Worm (Caenorhabditis elegans) whole organism, L4 larva: ENCODE measurements around the gene bbs-5.

Experiments
- F49E8.2 ChIP-seq: sonication (generic microtip); optimal IDR thresholded peaks from 2 replicates; lab custom pipeline; 2016; ENCODE audit warnings: missing compliant biosample characterization, mild to moderate bottlenecking, missing genetic modification characterization, borderline replicate concordance
- ceh-82 ChIP-seq: sonication (generic microtip); optimal IDR thresholded peaks from 2 replicates; lab custom pipeline; 2017; ENCODE audit warnings: missing biosample characterization, missing genetic modification characterization
- egl-27 ChIP-seq: sonication (generic microtip); optimal IDR thresholded peaks from 3 replicates; lab custom pipeline; 2017; ENCODE audit warnings: missing biosample characterization, missing genetic modification reagents, missing genetic modification characterization
- lin-15B ChIP-seq: fragments of 150-350 bp; sonication (generic microtip); optimal IDR thresholded peaks from 3 replicates; lab custom pipeline; 2014; ENCODE audit warnings: missing biosample characterization, missing genetic modification characterization
- mep-1 ChIP-seq: fragments of 150-350 bp; sonication (generic microtip); optimal IDR thresholded peaks from 3 replicates; lab custom pipeline; 2014; ENCODE audit warnings: missing biosample characterization, missing genetic modification characterization
- nhr-102 ChIP-seq: sonication (generic microtip); optimal IDR thresholded peaks from 2 replicates; lab custom pipeline; 2016; ENCODE audit warnings: mild to moderate bottlenecking, missing genetic modification characterization, moderate library complexity, missing compliant biosample characterization
- nhr-11 ChIP-seq: fragments of 150-350 bp; optimal IDR thresholded peaks from 2 replicates; lab custom pipeline; 2014; ENCODE audit warnings: missing biosample characterization, missing genetic modification characterization
- nhr-77 ChIP-seq: fragments of 150-350 bp; optimal IDR thresholded peaks from 2 replicates; lab custom pipeline; 2014; ENCODE audit warnings: missing biosample characterization, missing genetic modification characterization
- unc-62 ChIP-seq, 3 experiments: fragments of 150-350 bp in 1 of 3; sonication (generic microtip); optimal IDR thresholded peaks in 2 of 3; peaks in 1 of 3; 1 replicate in 1 of 3; 2 replicates in 2 of 3; lab custom pipeline; 2014 to 2017; ENCODE audit warnings: missing biosample characterization in 3 of 3, missing genetic modification characterization in 3 of 3, missing genetic modification reagents in 3 of 3, missing genotype in 1 of 3

DNA sequence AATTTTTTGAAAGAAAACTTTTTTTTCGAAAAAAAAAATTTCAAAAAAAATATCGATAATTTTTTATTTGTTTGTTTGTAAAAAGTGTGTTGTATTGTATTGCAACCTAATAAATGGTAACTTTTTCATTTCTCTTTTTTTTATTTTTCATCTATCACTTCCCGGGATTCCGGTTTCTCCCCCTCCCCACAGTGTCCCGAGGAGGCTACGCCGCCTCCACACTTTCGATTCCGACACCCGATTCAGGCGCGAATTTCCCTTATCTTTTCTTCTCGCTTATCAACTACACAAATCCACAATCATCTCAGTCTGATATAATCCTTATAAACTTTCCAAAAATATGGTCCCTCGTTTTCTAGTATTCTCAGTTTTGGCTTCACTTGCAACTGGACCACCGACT lies 7.0 kb downstream of the bbs-5 start, which contains the start of gene R01H10.4:
- no peak for TF ChIP-seq unc-62 (GFP tag; optimal IDR thresholded peaks at IDR 0.05 in 1 of 2; lab: Kevin White, UChicago)
- no peak for TF ChIP-seq unc-62 (tag; optimal IDR thresholded peaks at IDR 0.05; lab: Kevin White, UChicago)
- TF ChIP-seq F49E8.2 (tag; lab: Kevin White, UChicago), result no peak
- TF ChIP-seq egl-27 (tag; lab: Kevin White, UChicago), result no peak
- no peak for TF ChIP-seq lin-15B
- TF ChIP-seq nhr-77, result no peak
- TF ChIP-seq ceh-82 (tag; lab: Kevin White, UChicago), result no peak
- TF ChIP-seq nhr-102 (tag; lab: Kevin White, UChicago), result no peak
- no peak for TF ChIP-seq mep-1
- TF ChIP-seq nhr-11 (tag; lab: Kevin White, UChicago), result no peak
